Worm (Caenorhabditis elegans) whole organism, young adult: Measurements from ENCODE around the gene fbxb-9.

Experiments used
- B0035.1 ChIP-seq: sonication (generic microtip); optimal IDR thresholded peaks from 2 replicates; lab custom pipeline; 2016; ENCODE audit warnings: missing genetic modification characterization, mild to moderate bottlenecking, missing compliant biosample characterization, missing genotype, missing genetic modification reagents
- B0336.3 ChIP-seq: fragments of 200-800 bp; sonication (Bioruptor generic); IDR thresholded peaks from 2 replicates; pipeline ENCODE4 v1.3.6; 2022; ENCODE audit warnings: missing genetic modification characterization, missing compliant biosample characterization
- F23B12.7 ChIP-seq: sonication (generic microtip); optimal IDR thresholded peaks from 2 replicates; lab custom pipeline; 2017; ENCODE audit warnings: missing genetic modification characterization, mild to moderate bottlenecking, missing compliant biosample characterization, antibody characterized with exemption, moderate library complexity; ENCODE audit not compliant: insufficient read depth
- F33H1.4 ChIP-seq: fragments of 200-800 bp; sonication (Bioruptor generic); IDR thresholded peaks from 2 replicates; pipeline ENCODE4 v1.3.6; 2022; ENCODE audit warnings: missing genetic modification reagents, missing genetic modification characterization, missing compliant biosample characterization
- F55B11.4 ChIP-seq: sonication (generic microtip); optimal IDR thresholded peaks from 2 replicates; lab custom pipeline; 2016; ENCODE audit warnings: missing compliant biosample characterization, missing genetic modification characterization, borderline replicate concordance; ENCODE audit not compliant: insufficient read depth
- T07F8.4 ChIP-seq: sonication (generic microtip); optimal IDR thresholded peaks from 2 replicates; lab custom pipeline; 2016; ENCODE audit warnings: mild to moderate bottlenecking, missing genetic modification characterization, moderate library complexity, missing compliant biosample characterization
- Y56A3A.18 ChIP-seq: fragments of 200-800 bp; sonication (Bioruptor generic); IDR thresholded peaks from 2 replicates; pipeline ENCODE4 v1.3.6; 2022; ENCODE audit warnings: missing genetic modification reagents, missing genetic modification characterization, missing compliant biosample characterization
- akir-1 ChIP-seq: fragments of 200-800 bp; sonication (Bioruptor generic); optimal IDR thresholded peaks from 2 replicates; lab custom pipeline; 2018; ENCODE audit warnings: mild to moderate bottlenecking, missing genetic modification characterization, moderate library complexity, missing compliant biosample characterization
- ama-1 ChIP-seq, 3 experiments: fragments of 150-350 bp in 1 of 3; sonication (generic microtip) in 2 of 3; optimal IDR thresholded peaks; 2 replicates each; lab custom pipeline; 2014 to 2018; ENCODE audit warnings: missing biosample characterization in 2 of 3, missing genetic modification characterization in 2 of 3, missing genetic modification reagents in 2 of 3
- atf-7 ChIP-seq: sonication (generic microtip); optimal IDR thresholded peaks from 2 replicates; lab custom pipeline; 2017; ENCODE audit warnings: mild to moderate bottlenecking, missing genetic modification characterization, missing compliant biosample characterization
- attf-3 ChIP-seq: fragments of 200-800 bp; sonication (Bioruptor generic); conservative IDR thresholded peaks from 2 replicates; pipeline ENCODE4 v1.3.6; 2022; ENCODE audit warnings: missing genetic modification reagents, missing genetic modification characterization, missing compliant biosample characterization
- attf-5 ChIP-seq: fragments of 200-800 bp; sonication (Bioruptor generic); optimal IDR thresholded peaks from 2 replicates; lab custom pipeline; 2018; ENCODE audit warnings: mild to moderate bottlenecking, missing genetic modification characterization, missing compliant biosample characterization
- bed-1 ChIP-seq: fragments of 200-800 bp; sonication (Bioruptor generic); IDR thresholded peaks from 2 replicates; pipeline ENCODE4 v1.3.6; 2022; ENCODE audit warnings: missing genetic modification reagents, missing genetic modification characterization, missing compliant biosample characterization
- bed-2 ChIP-seq: fragments of 200-800 bp; sonication (Bioruptor generic); IDR thresholded peaks from 2 replicates; pipeline ENCODE4 v1.3.6; 2022; ENCODE audit warnings: missing genetic modification reagents, missing genetic modification characterization, missing compliant biosample characterization
- ceh-100 ChIP-seq: fragments of 200-800 bp; sonication (Bioruptor generic); IDR thresholded peaks from 2 replicates; pipeline ENCODE4 v1.3.6; 2022; ENCODE audit warnings: missing genetic modification reagents, missing genetic modification characterization, missing compliant biosample characterization
- ceh-91 ChIP-seq: fragments of 200-800 bp; sonication (Bioruptor generic); IDR thresholded peaks from 2 replicates; pipeline ENCODE4 v1.3.6; 2022; ENCODE audit warnings: missing genetic modification reagents, missing genetic modification characterization, missing compliant biosample characterization
- die-1 ChIP-seq: sonication (generic microtip); optimal IDR thresholded peaks from 2 replicates; lab custom pipeline; 2016; ENCODE audit warnings: missing genotype, mild to moderate bottlenecking, missing genetic modification characterization, missing compliant biosample characterization
- dox-1 ChIP-seq: fragments of 200-800 bp; sonication (Bioruptor generic); IDR thresholded peaks from 2 replicates; pipeline ENCODE4 v1.3.6; 2022; ENCODE audit warnings: missing genetic modification reagents, missing genetic modification characterization, missing compliant biosample characterization
- dpff-1 ChIP-seq: sonication (generic microtip); optimal IDR thresholded peaks from 2 replicates; lab custom pipeline; 2017; ENCODE audit warnings: mild to moderate bottlenecking, missing genetic modification characterization, missing compliant biosample characterization
- dpl-1 ChIP-seq: fragments of 150-350 bp; optimal IDR thresholded peaks from 2 replicates; lab custom pipeline; 2014; ENCODE audit warnings: missing biosample characterization, missing genetic modification reagents, missing genetic modification characterization
- ekl-4 ChIP-seq: fragments of 200-800 bp; sonication (Bioruptor generic); IDR thresholded peaks from 2 replicates; pipeline ENCODE4 v1.3.6; 2022; ENCODE audit warnings: missing genetic modification reagents, missing genetic modification characterization, missing compliant biosample characterization
- ets-4 ChIP-seq: fragments of 200-800 bp; sonication (Bioruptor generic); optimal IDR thresholded peaks from 2 replicates; lab custom pipeline; 2018; ENCODE audit warnings: mild to moderate bottlenecking, missing genetic modification characterization, missing compliant biosample characterization
- hlh-12 ChIP-seq: sonication (generic microtip); optimal IDR thresholded peaks from 2 replicates; lab custom pipeline; 2016; ENCODE audit warnings: missing genetic modification characterization, missing compliant biosample characterization
- hmg-1.2 ChIP-seq: fragments of 200-800 bp; sonication (Bioruptor generic); IDR thresholded peaks from 2 replicates; pipeline ENCODE4 v1.3.6; 2022; ENCODE audit warnings: missing genetic modification reagents, missing genetic modification characterization, missing compliant biosample characterization
- hrde-1 ChIP-seq: sonication (generic microtip); optimal IDR thresholded peaks from 2 replicates; lab custom pipeline; 2016; ENCODE audit warnings: missing genetic modification characterization, mild to moderate bottlenecking, missing compliant biosample characterization, moderate library complexity, missing genotype, missing genetic modification reagents, borderline replicate concordance
- lsy-27 ChIP-seq: sonication (generic microtip); optimal IDR thresholded peaks from 2 replicates; lab custom pipeline; 2017; ENCODE audit warnings: missing genetic modification characterization, mild to moderate bottlenecking, missing compliant biosample characterization, antibody characterized with exemption, missing genotype, borderline replicate concordance; ENCODE audit not compliant: insufficient read depth
- madf-6 ChIP-seq: fragments of 200-800 bp; sonication (Bioruptor generic); IDR thresholded peaks from 2 replicates; pipeline ENCODE4 v1.3.6; 2022; ENCODE audit warnings: missing genetic modification reagents, missing genetic modification characterization, missing compliant biosample characterization
- mes-4 ChIP-seq: sonication (generic microtip); optimal IDR thresholded peaks from 2 replicates; lab custom pipeline; 2016; ENCODE audit warnings: missing genotype, missing genetic modification characterization, missing compliant biosample characterization
- mxl-1 ChIP-seq: sonication (generic microtip); optimal IDR thresholded peaks from 2 replicates; lab custom pipeline; 2016; ENCODE audit warnings: missing genetic modification characterization, missing compliant biosample characterization
- nfya-1 ChIP-seq: sonication (generic microtip); optimal IDR thresholded peaks from 2 replicates; lab custom pipeline; 2017; ENCODE audit warnings: antibody characterized with exemption, missing compliant biosample characterization, missing genetic modification characterization, borderline replicate concordance; ENCODE audit not compliant: insufficient read depth
- nfyb-1 ChIP-seq: fragments of 200-800 bp; sonication (Bioruptor generic); IDR thresholded peaks from 2 replicates; pipeline ENCODE4 v1.3.6; 2022; ENCODE audit warnings: missing genetic modification reagents, missing genetic modification characterization, missing compliant biosample characterization
- pbrm-1 ChIP-seq: fragments of 200-800 bp; sonication (Bioruptor generic); IDR thresholded peaks from 2 replicates; pipeline ENCODE4 v1.3.6; 2022; ENCODE audit warnings: missing genetic modification reagents, missing genetic modification characterization, missing compliant biosample characterization
- rpc-1 ChIP-seq, 2 experiments: fragments of 150-350 bp in 1 of 2; sonication (generic microtip) in 1 of 2; optimal IDR thresholded peaks; 2 replicates each; lab custom pipeline; 2014 to 2018; ENCODE audit warnings: missing biosample characterization in 1 of 2, missing genetic modification characterization in 1 of 2, missing genetic modification reagents in 1 of 2, missing genotype in 1 of 2
- sdz-38 ChIP-seq: sonication (generic microtip); optimal IDR thresholded peaks from 2 replicates; lab custom pipeline; 2016; ENCODE audit warnings: missing genotype, missing genetic modification characterization, missing compliant biosample characterization
- snpc-3.4 ChIP-seq: sonication (generic microtip); optimal IDR thresholded peaks from 2 replicates; lab custom pipeline; 2017; ENCODE audit warnings: missing genetic modification characterization, mild to moderate bottlenecking, missing compliant biosample characterization, antibody characterized with exemption, moderate library complexity, missing genotype, missing genetic modification reagents
- sptf-2 ChIP-seq: fragments of 200-800 bp; sonication (Bioruptor generic); optimal IDR thresholded peaks from 2 replicates; lab custom pipeline; 2018; ENCODE audit warnings: mild to moderate bottlenecking, missing genetic modification characterization, missing compliant biosample characterization
- tbp1 ChIP-seq: fragments of 200-800 bp; sonication (Bioruptor generic); optimal IDR thresholded peaks from 2 replicates; lab custom pipeline; 2018; ENCODE audit warnings: mild to moderate bottlenecking, missing genetic modification characterization, missing compliant biosample characterization
- unc-130 ChIP-seq: sonication (generic microtip); optimal IDR thresholded peaks from 2 replicates; lab custom pipeline; 2016; ENCODE audit warnings: missing genetic modification reagents, missing genetic modification characterization, missing compliant biosample characterization
- zim-3 ChIP-seq: sonication (generic microtip); optimal IDR thresholded peaks from 2 replicates; lab custom pipeline; 2017; ENCODE audit warnings: mild to moderate bottlenecking, missing genetic modification characterization, moderate library complexity, missing compliant biosample characterization
- ztf-25 ChIP-seq: fragments of 200-800 bp; sonication (Bioruptor generic); IDR thresholded peaks from 2 replicates; pipeline ENCODE4 v1.3.6; 2022; ENCODE audit warnings: missing genetic modification reagents, missing genetic modification characterization, missing compliant biosample characterization
- ztf-26 ChIP-seq: sonication (generic microtip); optimal IDR thresholded peaks from 2 replicates; lab custom pipeline; 2017; ENCODE audit warnings: missing genetic modification characterization, missing compliant biosample characterization
- ztf-28 ChIP-seq: fragments of 200-800 bp; sonication (Bioruptor generic); IDR thresholded peaks from 2 replicates; pipeline ENCODE4 v1.3.6; 2022; ENCODE audit warnings: missing genetic modification reagents, missing genetic modification characterization, missing compliant biosample characterization
- ztf-3 ChIP-seq: fragments of 200-800 bp; sonication (Bioruptor generic); optimal IDR thresholded peaks from 2 replicates; lab custom pipeline; 2018; ENCODE audit warnings: mild to moderate bottlenecking, missing genetic modification characterization, missing compliant biosample characterization

The fbxb-9 gene

ce11 chrIV:11149454-11150163 lies 12.7 kb downstream of the fbxb-9 start, which contains the start of the genes F01G4.6 and pfd-1 (continued):
- TF ChIP-seq F55B11.4 (tag; lab: Kevin White, UChicago) (no peak), B0336.3 (GFP tag; lab: Robert Waterston, UW) (0 out of 2 replicates have a peak, but pooled peaks have one; percentile 64), dpl-1 (GFP tag; lab: Kevin White, UChicago) (peak; percentile 43), hlh-12 (tag; lab: Kevin White, UChicago) (no peak), ceh-91 (GFP tag; lab: Robert Waterston, UW) (0 out of 2 replicates have a peak, but pooled peaks have one; percentile 27), akir-1 (GFP tag; lab: Kevin White, UChicago) (no peak), unc-130 (GFP tag; lab: Kevin White, UChicago) (no peak), ztf-26 (tag; lab: Kevin White, UChicago) (peak; percentile 65), ztf-28 (GFP tag; lab: Robert Waterston, UW) (no peak), ztf-3 (GFP tag; lab: Kevin White, UChicago) (no peak), mxl-1 (tag; lab: Kevin White, UChicago) (no peak), ets-4 (GFP tag; lab: Kevin White, UChicago) (no peak), atf-7 (tag; lab: Kevin White, UChicago) (peak; percentile 50), dpff-1 (tag; lab: Kevin White, UChicago) (no peak), Y56A3A.18 (peak; percentile 51; the same call in 1 of the 2 replicates), hrde-1 (no peak), bed-2 (GFP tag; lab: Robert Waterston, UW) (no peak), F33H1.4 (GFP tag; lab: Robert Waterston, UW) (peak; percentile 94), ztf-25 (GFP tag; lab: Robert Waterston, UW) (no peak), sptf-2 (GFP tag; lab: Kevin White, UChicago) (no peak), bed-1 (GFP tag; lab: Robert Waterston, UW) (no peak), mes-4 (tag; lab: Kevin White, UChicago) (no peak), sdz-38 (tag; lab: Kevin White, UChicago) (no peak), snpc-3.4 (tag; lab: Kevin White, UChicago) (peak; percentile 57), rpc-1 (optimal IDR thresholded peaks at IDR 0.05; lab: Kevin White, UChicago) (no peak), rpc-1 (tag; optimal IDR thresholded peaks at IDR 0.05; lab: Kevin White, UChicago) (no peak), B0035.1 (no peak), zim-3 (tag; lab: Kevin White, UChicago) (no peak), T07F8.4 (tag; lab: Kevin White, UChicago) (no peak), ama-1 (optimal IDR thresholded peaks at IDR 0.05; lab: Kevin White, UChicago) (no peak), ama-1 (GFP tag; optimal IDR thresholded peaks at IDR 0.05; lab: Kevin White, UChicago) (no peak), attf-3 (GFP tag; lab: Robert Waterston, UW) (peak; percentile 43; the same call in 1 of the 2 replicates), lsy-27 (tag; lab: Kevin White, UChicago) (no peak), die-1 (tag; lab: Kevin White, UChicago) (no peak)

- peak; percentile 35; the same call in 1 of the 2 replicates for TF ChIP-seq hmg-1.2 (GFP tag; lab: Robert Waterston, UW)
- peak; percentile 11 for TF ChIP-seq tbp1 (GFP tag; lab: Kevin White, UChicago)
- TF ChIP-seq F33H1.4 (GFP tag; lab: Robert Waterston, UW) = no peak
- TF ChIP-seq dox-1 (GFP tag; lab: Robert Waterston, UW) = peak; percentile 31; the same call in 1 of the 2 replicates
- 0 out of 2 replicates have a peak, but pooled peaks have one; percentile 22 for TF ChIP-seq madf-6 (GFP tag; lab: Robert Waterston, UW)
- no peak for TF ChIP-seq F23B12.7
- no peak for TF ChIP-seq ceh-100 (GFP tag; lab: Robert Waterston, UW)
- TF ChIP-seq pbrm-1 (GFP tag; lab: Robert Waterston, UW) = 0 out of 2 replicates have a peak, but pooled peaks have one; percentile 46
- peak; percentile 47 for TF ChIP-seq attf-5 (GFP tag; lab: Kevin White, UChicago)
- TF ChIP-seq nfya-1 (tag; lab: Kevin White, UChicago) = no peak
- peak; percentile 74; the same call in 1 of the 2 replicates for TF ChIP-seq nfyb-1 (GFP tag; lab: Robert Waterston, UW)
- peak; percentile 30 for TF ChIP-seq die-1 (tag; lab: Kevin White, UChicago)
- no peak for TF ChIP-seq ekl-4
- TF ChIP-seq T07F8.4 (tag; lab: Kevin White, UChicago) = no peak
- peak; percentile 18 for TF ChIP-seq ztf-3 (GFP tag; lab: Kevin White, UChicago)
Measured at ce11 chrIV:11148788-11149366, 13.5 kb downstream of the fbxb-9 start.
